Fruit fly (Drosophila melanogaster): Measurements from ENCODE around the gene OdsH.

The OdsH gene

DNA sequence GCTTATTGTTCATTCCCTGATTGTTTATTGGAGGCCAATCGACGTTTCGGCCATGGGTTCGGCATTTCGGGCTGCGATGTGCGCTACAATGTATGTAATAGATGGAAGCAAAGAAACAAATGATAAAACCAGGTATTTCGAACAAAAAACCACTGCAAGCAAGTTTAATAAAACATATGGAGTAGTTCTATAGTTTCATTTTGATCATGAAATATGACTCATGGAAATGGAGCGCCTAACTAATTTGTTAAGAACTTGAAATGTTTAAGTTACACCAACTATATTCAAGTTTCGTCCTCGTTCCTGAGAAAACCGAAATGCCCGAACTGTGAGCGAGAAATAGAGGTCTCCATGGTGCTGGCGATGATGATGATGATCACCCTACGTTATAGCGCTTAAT lies 10.5 kb upstream of the OdsH start (continued):
- TF ChIP-seq CG12219 (GFP tag; optimal IDR thresholded peaks at IDR 0.05) (no peak), fd102C (GFP tag; optimal IDR thresholded peaks at IDR 0.05) (no peak), sob (GFP tag; IDR thresholded peaks at IDR 0.05) (no peak), salm (tag; optimal IDR thresholded peaks at IDR 0.05) (no peak), CG18262 (tag; optimal IDR thresholded peaks at IDR 0.05) (peak; percentile 76), CrebB (tag; optimal IDR thresholded peaks at IDR 0.05) (no peak), CG3281 (GFP tag; optimal IDR thresholded peaks at IDR 0.05) (no peak), CG4707 (GFP tag; optimal IDR thresholded peaks at IDR 0.05) (no peak), CG11695 (GFP tag; IDR thresholded peaks at IDR 0.05) (0 out of 3 replicates have a peak, but pooled peaks have one; percentile 43), row (GFP tag; IDR thresholded peaks at IDR 0.05) (peak; percentile 49), CG13624 (GFP tag; optimal IDR thresholded peaks at IDR 0.05) (no peak), D19A (tag; optimal IDR thresholded peaks at IDR 0.05) (peak; percentile 48), br (optimal IDR thresholded peaks at IDR 0.05) (no peak), CG10274 (GFP tag; optimal IDR thresholded peaks at IDR 0.05) (peak; percentile 95), CG14965 (GFP tag; optimal IDR thresholded peaks at IDR 0.05; ENCODE audit: borderline replicate concordance) (no peak), ken (GFP tag; IDR thresholded peaks at IDR 0.05) (0 out of 3 replicates have a peak, but pooled peaks have one; percentile 19), bsh (GFP tag; optimal IDR thresholded peaks at IDR 0.05) (peak in 1 of 2 experiments; percentile 63), dpn (GFP tag; optimal IDR thresholded peaks at IDR 0.05) (peak in 1 of 2 experiments; percentile 45), grau (tag; optimal IDR thresholded peaks at IDR 0.05) (peak; percentile 58), Hmx (GFP tag; optimal IDR thresholded peaks at IDR 0.05) (no peak), CG10654 (GFP tag; optimal IDR thresholded peaks at IDR 0.05) (peak; percentile 16), CG10147 (GFP tag; optimal IDR thresholded peaks at IDR 0.05) (no peak), tio (GFP tag; optimal IDR thresholded peaks at IDR 0.05) (no peak), CG4360 (GFP tag; IDR thresholded peaks at IDR 0.05) (no peak), Dp (GFP tag; optimal IDR thresholded peaks at IDR 0.05) (no peak), CG17802 (tag; optimal IDR thresholded peaks at IDR 0.05) (no peak), Meics (GFP tag; optimal IDR thresholded peaks at IDR 0.05) (no peak), disco-r (GFP tag; optimal IDR thresholded peaks at IDR 0.05) (no peak), mld (GFP tag; IDR thresholded peaks at IDR 0.05; ENCODE audit: partially characterized antibody) (no peak), Bdp1 (GFP tag; optimal IDR thresholded peaks at IDR 0.05) (no peak), CG15601 (tag; optimal IDR thresholded peaks at IDR 0.05) (no peak), CG7963 (GFP tag; IDR thresholded peaks at IDR 0.05; ENCODE audit: partially characterized antibody) (no peak), gsb-n (tag; optimal IDR thresholded peaks at IDR 0.05) (peak; percentile 10), Poxn (GFP tag; IDR thresholded peaks at IDR 0.05) (no peak), trem (tag; optimal IDR thresholded peaks at IDR 0.05) (peak; percentile 30), scrt (GFP tag; optimal IDR thresholded peaks at IDR 0.05) (no peak), CG8478 (optimal IDR thresholded peaks at IDR 0.05) (no peak), CG2678 (tag; optimal IDR thresholded peaks at IDR 0.05) (no peak), CG31441 (GFP tag; IDR thresholded peaks at IDR 0.05) (peak; percentile 56; the same call in 1 of the 2 replicates), Dbx (GFP tag; IDR thresholded peaks at IDR 0.05) (no peak), prd (optimal IDR thresholded peaks at IDR 0.05) (no peak), prd (GFP tag; IDR thresholded peaks at IDR 0.05) (peak; percentile 22; the same call in 1 of the 3 replicates), Dref (GFP tag; IDR thresholded peaks at IDR 0.05) (no peak), ash1 (GFP tag; optimal IDR thresholded peaks at IDR 0.05) (no peak), CG10209 (GFP tag; optimal IDR thresholded peaks at IDR 0.05) (peak; percentile 25), slou (GFP tag; optimal IDR thresholded peaks at IDR 0.05) (no peak), CG1792 (GFP tag; optimal IDR thresholded peaks at IDR 0.05) (no peak), CG15073 (GFP tag; optimal IDR thresholded peaks at IDR 0.05) (no peak), CG10462 (GFP tag; optimal IDR thresholded peaks at IDR 0.05) (no peak), sd (tag; optimal IDR thresholded peaks at IDR 0.05) (no peak), Adf1 (GFP tag; IDR thresholded peaks at IDR 0.05) (no peak), CG2712 (tag; optimal IDR thresholded peaks at IDR 0.05) (peak; percentile 74)
